Fruit fly (Drosophila melanogaster): ENCODE data around the gene CG3437.

CG3437 gene

dm6 chr3L:9410030-9410589, 47.4 kb downstream of the CG3437 start:
- no peak for TF ChIP-seq CG4820 (GFP tag; optimal IDR thresholded peaks at IDR 0.05)
- no peak for TF ChIP-seq kay (GFP tag; optimal IDR thresholded peaks at IDR 0.05)
- TF ChIP-seq dan (GFP tag; IDR thresholded peaks at IDR 0.05) = no peak
- TF ChIP-seq CG10959 (GFP tag; IDR thresholded peaks at IDR 0.05) = no peak
- no peak for TF ChIP-seq CG4328 (GFP tag; optimal IDR thresholded peaks at IDR 0.05)
- 0 out of 2 replicates have a peak, but pooled peaks have one; percentile 22 for TF ChIP-seq CG16779 (GFP tag; IDR thresholded peaks at IDR 0.05)
- TF ChIP-seq D19B (GFP tag; optimal IDR thresholded peaks at IDR 0.05) = no peak
- TF ChIP-seq nom (GFP tag; optimal IDR thresholded peaks at IDR 0.05) = peak; percentile 13
- TF ChIP-seq CG14014 (GFP tag; IDR thresholded peaks at IDR 0.05) = no peak
- peak; percentile 75 for TF ChIP-seq CG8478 (optimal IDR thresholded peaks at IDR 0.05)
- TF ChIP-seq Eip74EF (GFP tag; optimal IDR thresholded peaks at IDR 0.05) = no peak
- no peak for TF ChIP-seq CG9797 (GFP tag; optimal IDR thresholded peaks at IDR 0.05)
- TF ChIP-seq Hr78 (GFP tag; optimal IDR thresholded peaks at IDR 0.05) = peak in 1 of 2 experiments; percentile 20
- TF ChIP-seq CG17912 (GFP tag; optimal IDR thresholded peaks at IDR 0.05) = no peak
- peak; percentile 64 for TF ChIP-seq crol (GFP tag; IDR thresholded peaks at IDR 0.05)
- TF ChIP-seq Nf-YC (tag; optimal IDR thresholded peaks at IDR 0.05) = no peak
- peak; percentile 69 for TF ChIP-seq D (optimal IDR thresholded peaks at IDR 0.05)
- no peak for TF ChIP-seq D (GFP tag; optimal IDR thresholded peaks at IDR 0.05)
- TF ChIP-seq MESR4 (GFP tag; optimal IDR thresholded peaks at IDR 0.05) = peak; percentile 26
- no peak for TF ChIP-seq Stat92E (GFP tag; optimal IDR thresholded peaks at IDR 0.05)
- no peak for TF ChIP-seq Sin3A (optimal IDR thresholded peaks at IDR 0.05)
- no peak for TF ChIP-seq CG2199 (GFP tag; IDR thresholded peaks at IDR 0.05)
- peak; percentile 82 for TF ChIP-seq pros (GFP tag; optimal IDR thresholded peaks at IDR 0.05)
- peak; percentile 63 for TF ChIP-seq CG1832 (GFP tag; optimal IDR thresholded peaks at IDR 0.05)
- no peak for TF ChIP-seq CG7357 (GFP tag; IDR thresholded peaks at IDR 0.05)
- no peak for TF ChIP-seq CG30403 (GFP tag; optimal IDR thresholded peaks at IDR 0.05)
- TF ChIP-seq nerfin-1 (tag; optimal IDR thresholded peaks at IDR 0.05) = peak; percentile 24
- no peak for TF ChIP-seq mirr (GFP tag; optimal IDR thresholded peaks at IDR 0.05)
- peak; percentile 94 for TF ChIP-seq cg (GFP tag; optimal IDR thresholded peaks at IDR 0.05)
- TF ChIP-seq bbx (GFP tag; IDR thresholded peaks at IDR 0.05; ENCODE audit: partially characterized antibody) = 0 out of 2 replicates have a peak, but pooled peaks have one; percentile 5
